Fruit fly (Drosophila melanogaster) whole organism, wandering third instar larva: ENCODE results near the gene CG6244.

ENCODE experiments used
- Abd-B ChIP-seq: fragments of >200 bp; optimal IDR thresholded peaks from 2 replicates; lab custom pipeline; 2017; ENCODE audit warnings: missing biosample characterization, missing genetic modification characterization
- CG32264 ChIP-seq: fragments of 200-800 bp; sonication (Bioruptor generic); optimal IDR thresholded peaks from 2 replicates; lab custom pipeline; 2016; ENCODE audit warnings: missing biosample characterization, missing genetic modification characterization
- CG9705 ChIP-seq: fragments of 200-800 bp; sonication (Bioruptor generic); optimal IDR thresholded peaks from 2 replicates; lab custom pipeline; 2018; ENCODE audit warnings: missing biosample characterization, mild to moderate bottlenecking, missing genetic modification characterization
- CrebA ChIP-seq: fragments of 200-800 bp; sonication (Bioruptor generic); optimal IDR thresholded peaks from 2 replicates; lab custom pipeline; 2016; ENCODE audit warnings: missing biosample characterization, mild to moderate bottlenecking, missing genetic modification characterization, borderline replicate concordance
- Dfd ChIP-seq: fragments of >200 bp; optimal IDR thresholded peaks from 2 replicates; lab custom pipeline; 2017; ENCODE audit warnings: missing biosample characterization, missing genetic modification characterization
- Dif ChIP-seq: fragments of 200-275, 200-300 bp; sonication (Bioruptor generic); optimal IDR thresholded peaks from 2 replicates; lab custom pipeline; 2018; ENCODE audit warnings: missing biosample characterization, missing genetic modification characterization; ENCODE audit not compliant: partially characterized antibody
- HLH106 ChIP-seq: fragments of 200-800 bp; optimal IDR thresholded peaks from 3 replicates; lab custom pipeline; 2019; ENCODE audit warnings: missing biosample characterization, mild to moderate bottlenecking, missing genetic modification characterization, moderate library complexity
- Hnf4 ChIP-seq: fragments of 200-800 bp; sonication (Bioruptor generic); optimal IDR thresholded peaks from 2 replicates; lab custom pipeline; 2016; ENCODE audit warnings: missing biosample characterization, mild to moderate bottlenecking, missing genetic modification characterization
- Hr78 ChIP-seq: fragments of >200 bp; optimal IDR thresholded peaks from 2 replicates; lab custom pipeline; 2017; ENCODE audit warnings: missing biosample characterization, missing genetic modification characterization
- Mio ChIP-seq: sonication (Bioruptor generic); optimal IDR thresholded peaks from 2 replicates; lab custom pipeline; 2016; ENCODE audit warnings: missing biosample characterization, missing genetic modification characterization
- Myc ChIP-seq: fragments of >200 bp; optimal IDR thresholded peaks from 2 replicates; lab custom pipeline; 2017
- N ChIP-seq: fragments of >200 bp; optimal IDR thresholded peaks from 2 replicates; lab custom pipeline; 2018; ENCODE audit warnings: missing biosample characterization, missing external identifiers, missing genetic modification characterization
- OdsH ChIP-seq: fragments of 200-800 bp; sonication (Bioruptor generic); optimal IDR thresholded peaks from 2 replicates; lab custom pipeline; 2016; ENCODE audit warnings: missing biosample characterization, mild to moderate bottlenecking, missing genetic modification characterization
- Rel ChIP-seq, 2 experiments: fragments of 200-800 bp; sonication (Bioruptor generic) in 1 of 2; optimal IDR thresholded peaks; 2 replicates in 1 of 2; 3 replicates in 1 of 2; lab custom pipeline; 2016 to 2019; ENCODE audit warnings: mild to moderate bottlenecking in 2 of 2, missing biosample characterization in 2 of 2, missing genetic modification characterization in 2 of 2, moderate library complexity in 1 of 2
- Sp1 ChIP-seq: fragments of 200-800 bp; sonication (Bioruptor generic); optimal IDR thresholded peaks from 3 replicates; lab custom pipeline; 2019; ENCODE audit warnings: missing biosample characterization, mild to moderate bottlenecking, missing genetic modification characterization, moderate library complexity
- Vsx2 ChIP-seq: fragments of 200-300, 225-300 bp; sonication (Bioruptor generic); optimal IDR thresholded peaks from 2 replicates; lab custom pipeline; 2018; ENCODE audit warnings: missing biosample characterization, missing genetic modification characterization; ENCODE audit not compliant: partially characterized antibody
- br ChIP-seq: fragments of 200-800 bp; sonication (Bioruptor generic); optimal IDR thresholded peaks from 2 replicates; lab custom pipeline; 2016; ENCODE audit warnings: missing biosample characterization, missing genetic modification characterization
- brk ChIP-seq: fragments of 200-800 bp; sonication (Bioruptor generic); optimal IDR thresholded peaks from 2 replicates; lab custom pipeline; 2016; ENCODE audit warnings: missing biosample characterization, mild to moderate bottlenecking, missing genetic modification characterization
- dl ChIP-seq, 2 experiments: fragments of 175-275, 200-275 bp in 1 of 2; fragments of 200-275 bp in 1 of 2; sonication (Bioruptor generic); optimal IDR thresholded peaks; lab custom pipeline; 2018; ENCODE audit warnings: mild to moderate bottlenecking in 2 of 2, missing biosample characterization in 2 of 2, missing genetic modification characterization in 2 of 2, moderate library complexity in 2 of 2; ENCODE audit not compliant: partially characterized antibody in 2 of 2, insufficient read depth in 1 of 2
- dmrt93B ChIP-seq: fragments of 200-800 bp; sonication (Bioruptor generic); optimal IDR thresholded peaks from 2 replicates; lab custom pipeline; 2018; ENCODE audit warnings: missing biosample characterization, mild to moderate bottlenecking, missing genetic modification characterization
- dsf ChIP-seq: sonication (Bioruptor generic); optimal IDR thresholded peaks from 2 replicates; lab custom pipeline; 2016; ENCODE audit warnings: missing biosample characterization, missing genetic modification characterization, borderline replicate concordance
- foxo ChIP-seq, 2 experiments: fragments of 200-800 bp; sonication (Bioruptor generic); optimal IDR thresholded peaks; 2 replicates in 1 of 2; 3 replicates in 1 of 2; lab custom pipeline; 2016 to 2017; ENCODE audit warnings: missing biosample characterization in 2 of 2, missing genetic modification characterization in 2 of 2
- fru ChIP-seq: fragments of 200-800 bp; sonication (Bioruptor generic); optimal IDR thresholded peaks from 3 replicates; lab custom pipeline; 2016; ENCODE audit warnings: missing biosample characterization, mild to moderate bottlenecking, missing genetic modification characterization
- h ChIP-seq: fragments of 200-800 bp; sonication (Bioruptor generic); optimal IDR thresholded peaks from 3 replicates; lab custom pipeline; 2016; ENCODE audit warnings: missing biosample characterization, mild to moderate bottlenecking, missing genetic modification characterization
- jim ChIP-seq: fragments of 175-275, 200-325 bp; sonication (Bioruptor generic); optimal IDR thresholded peaks from 2 replicates; lab custom pipeline; 2016; ENCODE audit warnings: missing biosample characterization, mild to moderate bottlenecking, missing genetic modification characterization
- lola ChIP-seq: fragments of >200 bp; optimal IDR thresholded peaks from 2 replicates; lab custom pipeline; 2017; ENCODE audit warnings: missing biosample characterization, missing genetic modification characterization
- pan ChIP-seq: fragments of >200 bp; optimal IDR thresholded peaks from 2 replicates; lab custom pipeline; 2017
- rgr ChIP-seq: fragments of 200-800 bp; sonication (Bioruptor generic); optimal IDR thresholded peaks from 3 replicates; lab custom pipeline; 2016; ENCODE audit warnings: missing biosample characterization, mild to moderate bottlenecking, missing genetic modification characterization
- sv ChIP-seq: fragments of 200-800 bp; sonication (Bioruptor generic); optimal IDR thresholded peaks from 3 replicates; lab custom pipeline; 2016; ENCODE audit warnings: missing biosample characterization, missing genetic modification characterization
- tai ChIP-seq: sonication (Bioruptor generic); optimal IDR thresholded peaks from 2 replicates; lab custom pipeline; 2016; ENCODE audit warnings: missing biosample characterization, missing genetic modification characterization
- usp ChIP-seq: fragments of >200 bp; optimal IDR thresholded peaks from 2 replicates; lab custom pipeline; 2017; ENCODE audit warnings: missing biosample characterization, missing genetic modification characterization
- woc ChIP-seq: sonication (Bioruptor generic); optimal IDR thresholded peaks from 2 replicates; lab custom pipeline; 2016; ENCODE audit warnings: missing biosample characterization, mild to moderate bottlenecking, missing genetic modification characterization

Gene CG6244

dm6 chr3L:15775498-15775897 is 32.6 kb upstream of the CG6244 start:
- TF ChIP-seq CG32264 (GFP tag; lab: Kevin White, UChicago) (no peak), tai (no peak), brk (GFP tag; lab: Kevin White, UChicago) (no peak), Hnf4 (GFP tag; lab: Kevin White, UChicago) (no peak), fru (GFP tag; lab: Kevin White, UChicago) (no peak), dmrt93B (GFP tag; lab: Kevin White, UChicago) (no peak), foxo (GFP tag; optimal IDR thresholded peaks at IDR 0.05; lab: Kevin White, UChicago) (no peak), Mio (GFP tag; lab: Kevin White, UChicago) (no peak), Dfd (no peak), Sp1 (GFP tag; lab: Kevin White, UChicago) (no peak), Dif (GFP tag; lab: Kevin White, UChicago) (no peak), Rel (GFP tag; optimal IDR thresholded peaks at IDR 0.05; lab: Kevin White, UChicago) (no peak), Rel (tag; optimal IDR thresholded peaks at IDR 0.05; lab: Kevin White, UChicago) (no peak)

dm6 chr3L:15777383-15777782 is 30.7 kb upstream of the CG6244 start:
- TF ChIP-seq Hnf4 (GFP tag; lab: Kevin White, UChicago) (no peak), Myc (no peak), N (GFP tag; lab: Kevin White, UChicago) (no peak), brk (GFP tag; lab: Kevin White, UChicago) (no peak), Mio (GFP tag; lab: Kevin White, UChicago) (no peak), jim (GFP tag; lab: Kevin White, UChicago) (no peak), OdsH (GFP tag; lab: Kevin White, UChicago) (no peak), CG9705 (GFP tag; lab: Kevin White, UChicago) (no peak), CrebA (no peak), Abd-B (GFP tag; lab: Kevin White, UChicago) (no peak), rgr (GFP tag; lab: Kevin White, UChicago) (no peak), br (no peak), dl (GFP tag; optimal IDR thresholded peaks at IDR 0.05; lab: Kevin White, UChicago; ENCODE audit: insufficient read depth in 1 of 2, partially characterized antibody in 2 of 2) (no peak), Dif (GFP tag; lab: Kevin White, UChicago) (no peak), dmrt93B (GFP tag; lab: Kevin White, UChicago) (no peak), Vsx2 (no peak), pan (lab: Kevin White, UChicago) (no peak), tai (no peak), Dfd (no peak), HLH106 (no peak)

- no peak for TF ChIP-seq OdsH (GFP tag; lab: Kevin White, UChicago)
- TF ChIP-seq CrebA = no peak
- TF ChIP-seq CG9705 (GFP tag; lab: Kevin White, UChicago) = no peak
- TF ChIP-seq Myc = no peak
- no peak for TF ChIP-seq dsf (GFP tag; lab: Kevin White, UChicago)
- TF ChIP-seq foxo (GFP tag; optimal IDR thresholded peaks at IDR 0.05; lab: Kevin White, UChicago) = no peak
- no peak for TF ChIP-seq CG32264 (GFP tag; lab: Kevin White, UChicago)
- TF ChIP-seq sv (GFP tag; lab: Kevin White, UChicago) = no peak
- TF ChIP-seq Hr78 (GFP tag; lab: Kevin White, UChicago) = no peak
- no peak for TF ChIP-seq br
- TF ChIP-seq HLH106 = no peak
- TF ChIP-seq Abd-B (GFP tag; lab: Kevin White, UChicago) = no peak
- TF ChIP-seq dmrt93B (GFP tag; lab: Kevin White, UChicago) = no peak
- TF ChIP-seq h (GFP tag; lab: Kevin White, UChicago) = no peak
- no peak for TF ChIP-seq woc (GFP tag; lab: Kevin White, UChicago)
- no peak for TF ChIP-seq dl (GFP tag; optimal IDR thresholded peaks at IDR 0.05; lab: Kevin White, UChicago; ENCODE audit: insufficient read depth in 1 of 2, partially characterized antibody in 2 of 2)
- no peak for TF ChIP-seq lola (GFP tag; lab: Kevin White, UChicago)
- TF ChIP-seq Dfd = no peak
- TF ChIP-seq Hnf4 (GFP tag; lab: Kevin White, UChicago) = no peak
- no peak for TF ChIP-seq usp (GFP tag; lab: Kevin White, UChicago)
Measured at dm6 chr3L:15777839-15778238, 30.3 kb upstream of the CG6244 start.

- TF ChIP-seq Dfd (no peak), dl (GFP tag; optimal IDR thresholded peaks at IDR 0.05; lab: Kevin White, UChicago; ENCODE audit: insufficient read depth in 1 of 2, partially characterized antibody in 2 of 2) (no peak), woc (GFP tag; lab: Kevin White, UChicago) (no peak), sv (GFP tag; lab: Kevin White, UChicago) (no peak)
Measured at dm6 chr3L:15778951-15779350, 29.2 kb upstream of the CG6244 start.
